Worm (Caenorhabditis elegans): Measurements from ENCODE around the gene ZK1098.6.

The ZK1098.6 gene

DNA sequence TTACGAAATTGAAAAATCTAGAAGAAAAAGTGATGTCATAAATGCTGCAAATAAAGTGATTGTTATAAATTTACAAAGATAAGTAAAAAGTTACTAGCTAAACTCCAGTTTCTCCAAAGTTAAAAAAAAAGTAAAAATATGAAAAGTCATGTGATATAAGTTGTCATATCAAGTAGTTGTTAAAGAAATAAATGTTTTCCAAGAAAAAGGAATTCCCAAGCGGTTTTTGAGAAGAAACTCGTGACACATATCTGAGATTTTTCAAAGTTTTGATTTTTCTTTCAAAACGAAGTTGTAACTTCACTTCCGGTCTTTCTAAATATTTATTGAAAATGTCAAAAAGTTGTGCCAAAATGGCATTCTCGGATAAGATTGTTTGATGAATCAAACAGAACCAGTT is 25.9 kb upstream of the ZK1098.6 start:
- TF ChIP-seq sox-2 (GFP tag; IDR thresholded peaks at IDR 0.05) (no peak), pax-1 (tag; optimal IDR thresholded peaks at IDR 0.05) (no peak), ztf-16 (tag; optimal IDR thresholded peaks at IDR 0.05) (no peak), tbx-7 (tag; optimal IDR thresholded peaks at IDR 0.05) (no peak), unc-86 (tag; optimal IDR thresholded peaks at IDR 0.05) (no peak), nfya-1 (tag; optimal IDR thresholded peaks at IDR 0.05) (no peak), ceh-30 (tag; optimal IDR thresholded peaks at IDR 0.05) (no peak), syd-9 (tag; optimal IDR thresholded peaks at IDR 0.05) (no peak), odd-2 (tag; optimal IDR thresholded peaks at IDR 0.05) (no peak), pha-4 (tag; optimal IDR thresholded peaks at IDR 0.05) (no peak), lim-6 (tag; optimal IDR thresholded peaks at IDR 0.05) (no peak), K02D7.2 (tag; optimal IDR thresholded peaks at IDR 0.05) (no peak), madf-2 (tag; optimal IDR thresholded peaks at IDR 0.05) (no peak), fkh-10 (GFP tag; optimal IDR thresholded peaks at IDR 0.05) (no peak), npax-4 (tag; optimal IDR thresholded peaks at IDR 0.05) (no peak), elt-2 (tag; optimal IDR thresholded peaks at IDR 0.05) (no peak), C38D4.7 (GFP tag; optimal IDR thresholded peaks at IDR 0.05) (no peak), ceh-18 (tag; optimal IDR thresholded peaks at IDR 0.05) (no peak), fax-1 (tag; optimal IDR thresholded peaks at IDR 0.05) (no peak)

DNA sequence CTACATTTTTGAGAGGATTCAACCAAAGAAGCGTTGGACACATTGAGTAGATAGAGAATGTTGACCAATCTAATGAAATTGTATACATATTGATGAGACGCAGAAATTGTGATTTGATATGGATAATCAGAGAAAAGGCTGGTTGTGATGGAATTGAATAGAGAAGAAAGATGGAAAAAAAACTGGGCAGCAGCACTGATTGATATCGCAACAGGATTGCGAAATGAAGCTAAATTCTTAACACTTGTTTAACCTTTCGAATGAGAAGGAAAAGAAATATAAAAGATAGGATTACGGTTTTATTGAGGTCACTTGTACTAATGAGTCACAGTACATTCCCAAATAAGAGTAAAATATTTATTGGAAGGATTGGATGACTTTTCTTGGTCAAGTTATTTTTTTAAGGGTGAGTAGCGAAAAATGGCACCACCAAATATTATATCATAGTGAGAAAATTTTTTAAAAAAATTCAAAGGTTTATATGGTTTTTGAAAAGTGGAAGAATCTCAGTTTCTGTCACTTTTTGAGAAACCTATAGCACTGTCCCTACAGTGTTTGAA is 24.7 kb upstream of the ZK1098.6 start:
- TF ChIP-seq Y22D7AL.16 (tag; optimal IDR thresholded peaks at IDR 0.05) (no peak), dmd-4 (tag; optimal IDR thresholded peaks at IDR 0.05; ENCODE audit: borderline replicate concordance) (no peak), unc-42 (tag; optimal IDR thresholded peaks at IDR 0.05) (no peak), sox-2 (GFP tag; IDR thresholded peaks at IDR 0.05) (no peak), syd-9 (tag; optimal IDR thresholded peaks at IDR 0.05) (no peak), zip-5 (tag; optimal IDR thresholded peaks at IDR 0.05) (no peak), fkh-6 (tag; optimal IDR thresholded peaks at IDR 0.05) (no peak), gmeb-2 (tag; optimal IDR thresholded peaks at IDR 0.05) (no peak), ceh-22 (tag; optimal IDR thresholded peaks at IDR 0.05) (no peak), ceh-9 (tag; optimal IDR thresholded peaks at IDR 0.05) (no peak), ets-4 (tag; optimal IDR thresholded peaks at IDR 0.05) (no peak), sdc-2 (tag; optimal IDR thresholded peaks at IDR 0.05) (no peak)

DNA sequence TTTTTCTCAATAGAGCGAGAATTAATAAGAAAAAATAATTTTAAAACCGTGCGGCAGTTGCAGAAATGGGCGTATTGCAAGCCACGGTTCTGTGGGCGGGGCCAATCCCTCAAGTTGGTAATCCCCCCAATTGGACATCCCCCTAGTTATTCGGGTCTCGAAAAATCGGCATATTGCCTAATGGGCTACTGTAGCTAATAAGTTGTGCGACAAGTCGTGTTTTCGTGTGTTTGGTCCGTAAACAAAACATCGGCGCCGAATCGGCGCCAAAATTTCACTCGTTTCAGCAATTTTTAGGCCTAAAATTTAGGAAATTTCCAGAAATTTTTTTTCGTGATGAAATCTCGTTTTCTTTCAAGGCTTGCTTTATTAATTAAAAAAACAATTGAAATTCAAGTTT is 22.6 kb upstream of the ZK1098.6 start:
- TF ChIP-seq npax-4 (tag; optimal IDR thresholded peaks at IDR 0.05) (no peak), lim-6 (tag; optimal IDR thresholded peaks at IDR 0.05) (no peak), pha-2 (tag; optimal IDR thresholded peaks at IDR 0.05) (no peak), hlh-13 (GFP tag; optimal IDR thresholded peaks at IDR 0.05) (no peak), pat-9 (tag; optimal IDR thresholded peaks at IDR 0.05) (no peak), pros-1 (tag; optimal IDR thresholded peaks at IDR 0.05) (no peak), C38D4.7 (GFP tag; optimal IDR thresholded peaks at IDR 0.05) (no peak), C08G9.2 (tag; optimal IDR thresholded peaks at IDR 0.05) (no peak), eyg-1 (tag; optimal IDR thresholded peaks at IDR 0.05) (no peak), ceh-6 (GFP tag; optimal IDR thresholded peaks at IDR 0.05) (no peak), ztf-16 (tag; optimal IDR thresholded peaks at IDR 0.05) (no peak), K09A11.1 (tag; optimal IDR thresholded peaks at IDR 0.05; ENCODE audit: insufficient read depth) (no peak)

DNA sequence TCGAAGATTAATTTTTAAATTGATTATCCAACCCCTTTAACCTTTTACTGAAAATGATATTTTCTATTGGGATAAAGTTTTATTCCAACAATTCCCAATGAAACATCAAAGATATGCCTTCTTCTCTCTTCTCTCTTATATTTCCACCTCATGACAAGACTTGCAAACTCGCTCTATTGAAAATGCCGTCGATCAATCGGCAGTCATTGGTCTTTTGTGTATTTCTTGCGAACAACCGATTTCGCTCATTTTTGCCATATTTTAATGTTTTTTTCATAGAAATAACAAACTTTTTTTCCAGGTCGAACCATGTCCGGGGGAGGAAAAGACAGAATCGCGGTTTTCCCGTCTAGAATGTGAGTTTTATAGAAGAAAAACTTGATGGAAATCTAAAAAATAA is 19.2 kb upstream of the ZK1098.6 start, which contains the start of gene vha-14:
TSS of gene vha-14 (plus strand) at position 302 of the 400 bp plus-strand sequence.
- TF ChIP-seq hlh-30 (tag; optimal IDR thresholded peaks at IDR 0.05; ENCODE audit: insufficient read depth) (peak; percentile 79), hlh-13 (GFP tag; optimal IDR thresholded peaks at IDR 0.05) (no peak), nfya-1 (tag; optimal IDR thresholded peaks at IDR 0.05) (peak; percentile 40), pqm-1 (tag; optimal IDR thresholded peaks at IDR 0.05) (no peak)

Measured in whole organism, late embryonic.